Worm (Caenorhabditis elegans): ENCODE data around the gene Y42H9B.3.

- TF ChIP-seq flt-1 (GFP tag; IDR thresholded peaks at IDR 0.05) (no peak), ref-1 (GFP tag; conservative IDR thresholded peaks at IDR 0.05) (no peak), T22C8.4 (GFP tag; IDR thresholded peaks at IDR 0.05) (no peak), tab-1 (GFP tag; IDR thresholded peaks at IDR 0.05) (no peak)
Observed at ce11 chrIV:8028372-8028771, 16.1 kb upstream of the Y42H9B.3 start.
